Worm (Caenorhabditis elegans) whole organism, mixed stage, embryonic: Measurements from ENCODE around the gene polq-1.

ENCODE experiments used
- blmp-1 ChIP-seq: fragments of 150-350 bp; optimal IDR thresholded peaks from 2 replicates; lab custom pipeline; 2014; ENCODE audit warnings: missing biosample characterization, missing genetic modification characterization
- ceh-43 ChIP-seq: fragments of 200-800 bp; sonication (Bioruptor generic); optimal IDR thresholded peaks from 2 replicates; lab custom pipeline; 2018; ENCODE audit warnings: mild to moderate bottlenecking, missing genetic modification characterization, moderate library complexity, missing compliant biosample characterization
- elt-1 ChIP-seq: sonication (generic microtip); optimal IDR thresholded peaks from 2 replicates; lab custom pipeline; 2017; ENCODE audit warnings: missing genetic modification characterization, mild to moderate bottlenecking, missing compliant biosample characterization, antibody characterized with exemption, moderate library complexity, borderline replicate concordance; ENCODE audit not compliant: insufficient read depth
- elt-3 ChIP-seq: fragments of 150-350 bp; optimal IDR thresholded peaks from 2 replicates; lab custom pipeline; 2014; ENCODE audit warnings: missing biosample characterization, missing genetic modification characterization
- lin-13 ChIP-seq: fragments of 150-350 bp; optimal IDR thresholded peaks from 2 replicates; lab custom pipeline; 2014; ENCODE audit warnings: missing biosample characterization, missing genetic modification characterization
- lsy-2 ChIP-seq: fragments of 150-350 bp; optimal IDR thresholded peaks from 2 replicates; lab custom pipeline; 2014; ENCODE audit warnings: missing biosample characterization, missing genetic modification characterization
- nhr-12 ChIP-seq: fragments of 150-350 bp; optimal IDR thresholded peaks from 2 replicates; lab custom pipeline; 2014; ENCODE audit warnings: missing biosample characterization, missing genetic modification characterization
- nhr-237 ChIP-seq: fragments of 150-350 bp; optimal IDR thresholded peaks from 2 replicates; lab custom pipeline; 2014; ENCODE audit warnings: missing biosample characterization, missing genetic modification characterization
- nhr-28 ChIP-seq: fragments of 150-350 bp; optimal IDR thresholded peaks from 2 replicates; lab custom pipeline; 2014; ENCODE audit warnings: missing biosample characterization, missing genetic modification characterization
- nhr-76 ChIP-seq: sonication (generic microtip); optimal IDR thresholded peaks from 2 replicates; lab custom pipeline; 2017; ENCODE audit warnings: missing biosample characterization, missing genetic modification characterization
- pha-4 ChIP-seq: fragments of 150-350 bp; optimal IDR thresholded peaks from 2 replicates; lab custom pipeline; 2018; ENCODE audit warnings: missing biosample characterization, missing genetic modification reagents, missing genetic modification characterization
- snpc-4 ChIP-seq: fragments of 150-350 bp; optimal IDR thresholded peaks from 2 replicates; lab custom pipeline; 2014; ENCODE audit warnings: missing biosample characterization, missing genetic modification characterization
- sptf-1 ChIP-seq: sonication (generic microtip); optimal IDR thresholded peaks from 2 replicates; lab custom pipeline; 2017; ENCODE audit warnings: mild to moderate bottlenecking, missing genetic modification characterization, moderate library complexity, missing compliant biosample characterization
- ztf-11 ChIP-seq: fragments of 150-350 bp; optimal IDR thresholded peaks from 2 replicates; lab custom pipeline; 2014; ENCODE audit warnings: missing biosample characterization, missing genetic modification characterization

DNA sequence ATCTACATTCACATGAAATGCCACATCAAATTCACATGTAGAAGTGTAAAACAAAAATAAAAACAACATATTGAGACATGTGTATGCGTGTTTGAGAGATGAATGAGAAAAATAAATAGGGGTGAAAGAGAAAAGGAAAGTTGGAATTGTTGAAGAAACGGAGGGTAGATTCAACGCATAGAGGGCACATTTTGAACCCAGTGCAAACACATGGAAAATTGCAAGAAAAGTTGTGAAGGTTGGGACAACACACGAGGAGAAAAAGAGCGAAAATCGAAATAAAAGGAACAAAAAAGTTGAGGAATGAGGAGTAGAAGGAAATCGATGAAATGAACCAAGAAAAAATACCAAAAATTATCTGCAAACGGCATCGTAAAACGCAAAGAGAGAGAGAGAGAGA, 36.6 kb upstream of the polq-1 start:
- TF ChIP-seq elt-3 (tag; lab: Kevin White, UChicago), result no peak
- no peak for TF ChIP-seq elt-1 (tag; lab: Kevin White, UChicago)
- no peak for TF ChIP-seq lsy-2 (tag; lab: Kevin White, UChicago)
- TF ChIP-seq nhr-237 (tag; lab: Kevin White, UChicago), result no peak
- no peak for TF ChIP-seq pha-4 (tag; lab: Kevin White, UChicago)
- TF ChIP-seq blmp-1 (tag; lab: Kevin White, UChicago), result no peak
- TF ChIP-seq lin-13 (tag; lab: Kevin White, UChicago), result no peak
- no peak for TF ChIP-seq nhr-76 (tag; lab: Kevin White, UChicago)
- TF ChIP-seq nhr-12, result no peak
- TF ChIP-seq ceh-43 (GFP tag; lab: Kevin White, UChicago), result no peak
- TF ChIP-seq snpc-4 (tag; lab: Kevin White, UChicago), result no peak
- TF ChIP-seq nhr-28 (tag; lab: Kevin White, UChicago), result no peak
- no peak for TF ChIP-seq sptf-1 (tag; lab: Kevin White, UChicago)
- TF ChIP-seq ztf-11 (tag; lab: Kevin White, UChicago), result no peak
